Fruit fly (Drosophila melanogaster) whole organism, wandering third instar larva: Measurements from ENCODE around the gene CG15767.

Source experiments
- Abd-B ChIP-seq: fragments of >200 bp; optimal IDR thresholded peaks from 2 replicates; lab custom pipeline; 2017; ENCODE audit warnings: missing biosample characterization, missing genetic modification characterization
- Mio ChIP-seq: sonication (Bioruptor generic); optimal IDR thresholded peaks from 2 replicates; lab custom pipeline; 2016; ENCODE audit warnings: missing biosample characterization, missing genetic modification characterization
- OdsH ChIP-seq: fragments of 200-800 bp; sonication (Bioruptor generic); optimal IDR thresholded peaks from 2 replicates; lab custom pipeline; 2016; ENCODE audit warnings: missing biosample characterization, mild to moderate bottlenecking, missing genetic modification characterization
- br ChIP-seq: fragments of 200-800 bp; sonication (Bioruptor generic); optimal IDR thresholded peaks from 2 replicates; lab custom pipeline; 2016; ENCODE audit warnings: missing biosample characterization, missing genetic modification characterization
- brk ChIP-seq: fragments of 200-800 bp; sonication (Bioruptor generic); optimal IDR thresholded peaks from 2 replicates; lab custom pipeline; 2016; ENCODE audit warnings: missing biosample characterization, mild to moderate bottlenecking, missing genetic modification characterization
- dmrt93B ChIP-seq: fragments of 200-800 bp; sonication (Bioruptor generic); optimal IDR thresholded peaks from 2 replicates; lab custom pipeline; 2018; ENCODE audit warnings: missing biosample characterization, mild to moderate bottlenecking, missing genetic modification characterization
- fru ChIP-seq: fragments of 200-800 bp; sonication (Bioruptor generic); optimal IDR thresholded peaks from 3 replicates; lab custom pipeline; 2016; ENCODE audit warnings: missing biosample characterization, mild to moderate bottlenecking, missing genetic modification characterization
- psq ChIP-seq: fragments of 200-800 bp; sonication (Bioruptor generic); optimal IDR thresholded peaks from 3 replicates; lab custom pipeline; 2017; ENCODE audit warnings: missing biosample characterization, mild to moderate bottlenecking, missing genetic modification characterization, moderate library complexity

dm6 chrX:5768602-5769251 is 20.6 kb upstream of the CG15767 start:
- TF ChIP-seq dmrt93B (GFP tag; lab: Kevin White, UChicago) (no peak), br (GFP tag; lab: Kevin White, UChicago) (no peak), psq (GFP tag; lab: Kevin White, UChicago) (peak; percentile 12), brk (no peak), Abd-B (no peak), fru (GFP tag; lab: Kevin White, UChicago) (no peak), OdsH (GFP tag; lab: Kevin White, UChicago) (no peak), Mio (GFP tag; lab: Kevin White, UChicago) (no peak)
